Worm (Caenorhabditis elegans): ENCODE measurements around the gene lgc-35.
A peak's percentile ranks its signal among the peaks of the same experiment; 100 is the strongest.

Gene lgc-35

DNA sequence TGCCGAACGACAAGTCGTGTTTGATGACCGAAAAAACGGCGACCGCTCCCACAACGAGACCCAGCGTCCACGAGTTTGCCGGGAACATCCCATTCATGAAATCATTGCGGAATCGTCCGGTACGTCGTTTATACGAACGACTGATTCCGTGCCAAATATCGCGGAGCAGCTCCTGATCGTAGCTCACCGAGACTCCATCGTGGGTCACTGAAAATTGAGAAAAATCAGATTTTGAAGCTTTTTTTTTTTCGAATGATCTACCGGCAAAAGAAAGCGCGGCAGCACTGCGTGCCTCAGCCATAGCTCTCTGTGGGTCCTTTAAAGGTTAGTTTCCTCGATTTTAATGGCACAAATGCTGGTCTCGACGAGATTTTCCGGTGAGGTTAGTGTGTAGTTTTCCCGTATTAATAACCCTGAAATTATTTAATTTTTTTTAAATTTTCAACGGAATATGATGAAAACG is 43.9 kb downstream of the lgc-35 start, which contains the start of gene cpt-1:
Gene cpt-1 (minus strand): TSS at position 413 of the 463 bp plus-strand sequence.
- TF ChIP-seq aly-2 (tag; optimal IDR thresholded peaks at IDR 0.05): no peak
- TF ChIP-seq egl-27 (tag; optimal IDR thresholded peaks at IDR 0.05): no peak
- no peak for TF ChIP-seq unc-39 (tag; optimal IDR thresholded peaks at IDR 0.05)
- TF ChIP-seq ztf-11 (tag; optimal IDR thresholded peaks at IDR 0.05): no peak
- TF ChIP-seq ztf-1 (GFP tag; conservative IDR thresholded peaks at IDR 0.05): no peak
- TF ChIP-seq nhr-21 (tag; optimal IDR thresholded peaks at IDR 0.05): no peak
- no peak for TF ChIP-seq zag-1 (tag; optimal IDR thresholded peaks at IDR 0.05)
- no peak for TF ChIP-seq mab-5 (tag; optimal IDR thresholded peaks at IDR 0.05)
- no peak for TF ChIP-seq crh-2 (tag; optimal IDR thresholded peaks at IDR 0.05)

DNA sequence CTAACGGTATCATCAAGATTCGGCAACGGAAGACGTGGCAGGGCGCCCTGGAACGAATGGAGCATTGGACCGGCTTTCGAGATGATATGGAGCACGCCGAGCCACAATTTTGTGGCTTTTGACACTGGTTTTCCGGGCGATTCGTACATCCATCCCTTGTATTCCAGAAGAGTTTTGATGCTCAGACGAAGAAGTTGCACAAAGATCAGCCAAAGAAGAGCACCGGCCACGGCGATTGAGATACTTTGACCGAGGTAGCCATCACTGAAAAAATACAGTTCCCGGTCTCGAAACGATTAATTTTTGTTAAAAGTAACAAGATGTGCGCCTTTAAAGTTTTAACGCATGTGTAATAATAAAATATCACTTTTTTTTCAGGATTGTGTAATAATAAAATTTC is 44.8 kb downstream of the lgc-35 start:
- no peak for TF ChIP-seq nhr-237 (tag; optimal IDR thresholded peaks at IDR 0.05)
- no peak for TF ChIP-seq sem-4 (tag; optimal IDR thresholded peaks at IDR 0.05)
- no peak for TF ChIP-seq mdl-1 (tag; optimal IDR thresholded peaks at IDR 0.05)
- TF ChIP-seq elt-1 (tag; optimal IDR thresholded peaks at IDR 0.05): no peak
- no peak for TF ChIP-seq alr-1 (tag; optimal IDR thresholded peaks at IDR 0.05)
- peak; percentile 18 for TF ChIP-seq ztf-4 (tag; optimal IDR thresholded peaks at IDR 0.05)
- no peak for TF ChIP-seq fos-1 (tag; optimal IDR thresholded peaks at IDR 0.05)

DNA sequence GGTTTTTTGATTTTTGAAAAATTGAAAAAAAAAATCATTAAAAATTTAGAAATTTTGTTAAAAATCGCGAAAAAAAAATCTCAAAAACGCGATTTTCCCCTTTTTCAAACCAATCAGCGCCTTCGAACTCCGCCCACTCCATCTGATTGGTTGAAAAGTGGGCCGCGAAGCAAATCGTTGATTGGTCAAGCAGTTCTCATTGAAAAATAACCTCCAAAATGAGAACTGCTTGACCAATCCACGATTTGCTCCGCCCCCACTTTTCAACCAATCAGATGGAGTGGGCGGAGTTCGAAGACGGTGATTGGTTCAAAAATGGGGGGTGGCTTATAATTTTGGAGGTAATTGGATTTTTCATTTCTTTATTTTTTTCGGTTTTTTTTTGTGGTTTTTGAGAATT is 49.6 kb downstream of the lgc-35 start:
- TF ChIP-seq unc-62 (GFP tag; optimal IDR thresholded peaks at IDR 0.05) (no peak), mbf-1 (tag; optimal IDR thresholded peaks at IDR 0.05) (no peak)

DNA sequence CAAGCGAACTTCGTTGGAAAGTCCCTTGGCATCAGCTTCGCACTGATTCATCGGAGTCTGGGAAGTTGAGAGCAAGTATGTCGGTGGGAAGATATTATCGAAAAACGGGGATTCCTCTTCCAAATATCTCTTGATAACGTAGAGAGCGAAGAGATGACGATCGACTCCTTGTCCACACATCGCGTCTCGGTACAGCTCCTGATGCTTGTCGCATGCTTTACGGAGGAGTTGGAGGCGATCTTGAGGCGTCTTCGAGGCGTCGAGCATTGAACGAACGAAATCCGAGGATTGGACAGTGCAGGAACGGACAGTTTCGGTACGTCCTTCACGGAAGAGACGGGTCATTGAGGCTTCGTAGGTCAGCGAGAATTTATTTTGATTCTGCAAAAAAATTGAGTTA is 50.5 kb downstream of the lgc-35 start:
- no peak for TF ChIP-seq mbf-1 (tag; optimal IDR thresholded peaks at IDR 0.05)
- TF ChIP-seq unc-55 (GFP tag; optimal IDR thresholded peaks at IDR 0.05): no peak
- TF ChIP-seq crh-2 (tag; optimal IDR thresholded peaks at IDR 0.05): no peak
- TF ChIP-seq zag-1 (tag; optimal IDR thresholded peaks at IDR 0.05): no peak
- TF ChIP-seq nhr-23 (tag; optimal IDR thresholded peaks at IDR 0.05): no peak
- no peak for TF ChIP-seq elt-1 (tag; optimal IDR thresholded peaks at IDR 0.05)
- TF ChIP-seq ZK546.5 (tag; optimal IDR thresholded peaks at IDR 0.05): no peak
- no peak for TF ChIP-seq blmp-1 (tag; optimal IDR thresholded peaks at IDR 0.05; ENCODE audit: insufficient read depth)
- no peak for TF ChIP-seq mdl-1 (tag; optimal IDR thresholded peaks at IDR 0.05)
- no peak for TF ChIP-seq ztf-1 (GFP tag; conservative IDR thresholded peaks at IDR 0.05)
- TF ChIP-seq F13H6.1 (tag; optimal IDR thresholded peaks at IDR 0.05): no peak
- TF ChIP-seq alr-1 (tag; optimal IDR thresholded peaks at IDR 0.05): no peak
- no peak for TF ChIP-seq ztf-11 (tag; optimal IDR thresholded peaks at IDR 0.05)
- TF ChIP-seq nhr-77 (tag; optimal IDR thresholded peaks at IDR 0.05): no peak
- TF ChIP-seq lsy-2 (tag; optimal IDR thresholded peaks at IDR 0.05): no peak
- TF ChIP-seq ztf-4 (tag; optimal IDR thresholded peaks at IDR 0.05): no peak
- TF ChIP-seq ceh-16 (tag; optimal IDR thresholded peaks at IDR 0.05): no peak
- no peak for TF ChIP-seq nhr-11 (tag; optimal IDR thresholded peaks at IDR 0.05)
- no peak for TF ChIP-seq nhr-6 (tag; optimal IDR thresholded peaks at IDR 0.05)

DNA sequence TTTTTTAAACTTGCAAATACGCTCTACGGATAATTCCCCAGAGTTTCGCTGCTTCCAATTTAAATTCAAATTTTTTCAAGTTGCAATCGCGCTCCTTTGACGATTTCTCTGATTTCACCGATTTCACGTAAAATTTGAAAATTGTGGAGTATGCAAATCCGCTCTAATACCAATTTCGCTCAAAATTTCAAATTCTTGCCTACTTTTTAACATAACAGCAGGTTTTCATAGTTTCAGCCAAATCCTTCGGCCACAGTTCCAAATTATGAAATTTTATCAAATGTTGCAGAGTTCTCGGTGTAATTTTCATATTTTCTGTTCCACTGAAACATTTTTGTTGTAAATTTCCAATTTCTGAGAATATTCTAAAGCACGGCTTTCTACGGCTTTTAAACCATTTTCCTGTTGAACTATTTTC is 52.1 kb downstream of the lgc-35 start, which contains the start of gene alkb-7:
Gene alkb-7 (minus strand): TSS at position 323 of the 418 bp plus-strand sequence.
- TF ChIP-seq ama-1 (optimal IDR thresholded peaks at IDR 0.05): peak; percentile 43
- TF ChIP-seq mdl-1 (tag; optimal IDR thresholded peaks at IDR 0.05): no peak
- peak; percentile 52 for TF ChIP-seq Y55F3AM.14 (GFP tag; optimal IDR thresholded peaks at IDR 0.05)
- peak; percentile 57 for TF ChIP-seq nhr-21 (tag; optimal IDR thresholded peaks at IDR 0.05)

Data from whole organism, L2 larva.